Fruit fly (Drosophila melanogaster): ENCODE results near the gene ND-13B.

DNA sequence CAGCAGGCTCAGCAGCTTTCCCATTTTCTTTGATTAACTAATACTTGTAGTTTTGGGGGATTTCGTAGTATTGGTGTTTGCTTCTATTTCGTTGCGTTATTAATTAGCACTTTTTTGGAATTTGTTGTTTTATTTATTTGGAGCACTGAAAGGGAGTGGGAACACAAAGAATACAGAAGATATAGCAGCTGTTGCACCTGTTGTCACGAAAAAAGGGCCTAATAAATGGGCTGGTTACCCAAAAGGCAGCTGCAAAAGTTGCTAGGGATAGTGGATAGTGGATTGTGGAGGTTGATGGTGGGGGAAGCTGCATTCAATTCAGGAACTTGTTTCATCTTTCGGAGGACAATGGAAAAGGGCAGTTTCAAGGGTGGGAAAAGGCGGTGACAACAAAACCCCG, 34.4 kb downstream of the ND-13B start:
- TF ChIP-seq foxo (GFP tag; optimal IDR thresholded peaks at IDR 0.05), result no peak
- no peak for TF ChIP-seq Myc (optimal IDR thresholded peaks at IDR 0.05)
- no peak for TF ChIP-seq Abd-B (GFP tag; optimal IDR thresholded peaks at IDR 0.05)
- TF ChIP-seq Mio (GFP tag; optimal IDR thresholded peaks at IDR 0.05), result no peak

All from whole organism, wandering third instar larva.